Worm (Caenorhabditis elegans): ENCODE data around the gene str-8.

DNA sequence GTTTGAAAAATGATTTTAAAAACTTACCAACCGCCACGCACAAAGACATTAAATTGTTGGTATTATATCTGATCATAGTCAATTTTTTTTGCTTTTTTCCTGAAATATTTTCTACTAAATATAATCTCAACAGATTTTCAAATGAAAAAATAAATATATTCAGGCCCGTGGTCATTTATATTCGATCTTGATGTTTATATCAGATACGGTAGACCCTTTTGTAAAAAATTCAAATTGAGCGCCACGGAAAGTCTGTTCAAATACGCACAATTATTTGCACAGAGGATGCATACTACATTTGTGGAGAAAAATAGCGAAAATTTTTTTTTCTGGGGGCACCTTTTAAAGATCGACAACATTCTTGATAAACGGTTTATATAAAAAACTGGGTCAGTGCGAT, 37.6 kb downstream of the str-8 start, which contains the start of gene T26E4.4:
- TF ChIP-seq snpc-4 (tag; optimal IDR thresholded peaks at IDR 0.05) (no peak), sdz-12 (GFP tag; optimal IDR thresholded peaks at IDR 0.05) (no peak), nhr-76 (tag; optimal IDR thresholded peaks at IDR 0.05) (no peak), ztf-11 (tag; optimal IDR thresholded peaks at IDR 0.05) (no peak), nhr-10 (tag; optimal IDR thresholded peaks at IDR 0.05) (no peak), dve-1 (tag; optimal IDR thresholded peaks at IDR 0.05; ENCODE audit: insufficient read depth) (no peak), F44E2.7 (GFP tag; IDR thresholded peaks at IDR 0.05) (no peak), unc-62 (GFP tag; optimal IDR thresholded peaks at IDR 0.05 in 1 of 2) (no peak), unc-62 (tag; optimal IDR thresholded peaks at IDR 0.05) (no peak)
